Worm (Caenorhabditis elegans): ENCODE measurements around the gene F58A6.2.

- no peak for TF ChIP-seq sox-4 (tag; optimal IDR thresholded peaks at IDR 0.05)
- TF ChIP-seq fkh-10 (GFP tag; optimal IDR thresholded peaks at IDR 0.05) = no peak
- TF ChIP-seq pha-4 (tag; optimal IDR thresholded peaks at IDR 0.05) = no peak
- no peak for TF ChIP-seq tbx-2 (tag; optimal IDR thresholded peaks at IDR 0.05)
Observed at ce11 chrII:5177902-5178301, 41.4 kb downstream of the F58A6.2 start, which contains the start of gene C27D6.12.
